Fruit fly (Drosophila melanogaster) whole organism, embryonic: ENCODE measurements around the gene Ugt303B3.

Source experiments
- Bgb ChIP-seq: fragments of 200-800 bp; sonication (Bioruptor generic); IDR thresholded peaks from 2 replicates; pipeline ENCODE4 v1.3.6; 2022; ENCODE audit warnings: missing biosample characterization, missing genetic modification characterization; ENCODE audit not compliant: partially characterized antibody
- CG15479 ChIP-seq: fragments of 200-800 bp; sonication (Bioruptor generic); optimal IDR thresholded peaks from 3 replicates; lab custom pipeline; 2019; ENCODE audit warnings: missing biosample characterization, mild to moderate bottlenecking, missing genetic modification characterization, moderate library complexity
- CG1602 ChIP-seq: fragments of 200-800 bp; sonication (Bioruptor generic); optimal IDR thresholded peaks from 3 replicates; lab custom pipeline; 2016; ENCODE audit warnings: missing biosample characterization, missing genetic modification characterization
- CG18764 ChIP-seq: fragments of 200-800 bp; sonication (Bioruptor generic); optimal IDR thresholded peaks from 3 replicates; lab custom pipeline; 2016; ENCODE audit warnings: missing biosample characterization, missing genetic modification characterization
- CG31365 ChIP-seq: fragments of 200-800 bp; sonication (Bioruptor generic); optimal IDR thresholded peaks from 2 replicates; lab custom pipeline; 2018; ENCODE audit warnings: missing biosample characterization, mild to moderate bottlenecking, missing genetic modification characterization
- CG31441 ChIP-seq: fragments of 200-800 bp; sonication (Bioruptor generic); IDR thresholded peaks from 2 replicates; pipeline ENCODE4 v1.3.6; 2022; ENCODE audit warnings: missing biosample characterization, missing genetic modification characterization
- CG7987 ChIP-seq: fragments of 200-800 bp; sonication (Bioruptor generic); optimal IDR thresholded peaks from 2 replicates; lab custom pipeline; 2018; ENCODE audit warnings: missing biosample characterization, mild to moderate bottlenecking, missing genetic modification characterization, moderate library complexity
- CG8290 ChIP-seq, 3 experiments: fragments of 200-800 bp; sonication (Bioruptor generic); optimal IDR thresholded peaks; 2 replicates each; lab custom pipeline; 2016 to 2019; ENCODE audit warnings: missing biosample characterization in 3 of 3, missing genetic modification characterization in 3 of 3, mild to moderate bottlenecking in 2 of 3, moderate library complexity in 1 of 3
- CG9817 ChIP-seq: fragments of 200-800 bp; sonication (Bioruptor generic); optimal IDR thresholded peaks from 2 replicates; lab custom pipeline; 2018; ENCODE audit warnings: missing biosample characterization, mild to moderate bottlenecking, missing genetic modification characterization, moderate library complexity
- CTCF ChIP-seq: fragments of 200-800 bp; sonication (Bioruptor generic); optimal IDR thresholded peaks from 2 replicates; lab custom pipeline; 2017; ENCODE audit warnings: missing biosample characterization, mild to moderate bottlenecking, missing genetic modification characterization, moderate library complexity
- D ChIP-seq, 2 experiments: fragments of 200-800 bp in 1 of 2; fragments of >200 bp in 1 of 2; sonication (Bioruptor generic) in 1 of 2; optimal IDR thresholded peaks; 2 replicates in 1 of 2; 3 replicates in 1 of 2; lab custom pipeline; 2017; ENCODE audit warnings: mild to moderate bottlenecking in 1 of 2, missing biosample characterization in 1 of 2, missing genetic modification characterization in 1 of 2, missing genetic modification reagents in 1 of 2
- D19A ChIP-seq: fragments of 200-800 bp; optimal IDR thresholded peaks from 3 replicates; lab custom pipeline; 2019; ENCODE audit warnings: missing biosample characterization, mild to moderate bottlenecking, missing genetic modification characterization, moderate library complexity
- Drgx ChIP-seq: fragments of 200-800 bp; sonication (Bioruptor generic); IDR thresholded peaks from 2 replicates; pipeline ENCODE4 v1.3.6; 2022; ENCODE audit warnings: missing biosample characterization, missing genetic modification characterization
- E2f2 ChIP-seq: fragments of 200-800 bp; sonication (Bioruptor generic); IDR thresholded peaks from 2 replicates; pipeline ENCODE4 v1.3.6; 2022; ENCODE audit warnings: missing biosample characterization, missing genetic modification characterization
- Ets65A ChIP-seq: fragments of 200-800 bp; sonication (Bioruptor generic); peaks from one replicate; lab custom pipeline; 2016; ENCODE audit warnings: missing biosample characterization, missing genetic modification characterization
- HHEX ChIP-seq: fragments of 200-800 bp; sonication (Bioruptor generic); optimal IDR thresholded peaks from 3 replicates; lab custom pipeline; 2017; ENCODE audit warnings: missing biosample characterization, mild to moderate bottlenecking, missing genetic modification characterization, missing genetic modification reagents
- HLH3B ChIP-seq: fragments of 200-800 bp; sonication (Bioruptor generic); IDR thresholded peaks from 2 replicates; pipeline ENCODE4 v1.3.6; 2022; ENCODE audit warnings: missing biosample characterization, missing genetic modification characterization
- HmgD ChIP-seq: fragments of 200-800 bp; sonication (Bioruptor generic); optimal IDR thresholded peaks from 3 replicates; lab custom pipeline; 2016; ENCODE audit warnings: missing biosample characterization, missing genetic modification characterization
- Hmx ChIP-seq: fragments of 200-800 bp; sonication (Bioruptor generic); optimal IDR thresholded peaks from 2 replicates; lab custom pipeline; 2016; ENCODE audit warnings: missing biosample characterization, missing genetic modification characterization
- Med ChIP-seq: fragments of 200-800 bp; sonication (Bioruptor generic); peaks from one replicate; lab custom pipeline; 2016; ENCODE audit warnings: missing biosample characterization, missing genetic modification characterization, mild to moderate bottlenecking, inconsistent platforms, moderate library complexity
- Meics ChIP-seq: fragments of 200-800 bp; sonication (Bioruptor generic); optimal IDR thresholded peaks from 2 replicates; lab custom pipeline; 2017; ENCODE audit warnings: missing biosample characterization, mild to moderate bottlenecking, missing genetic modification characterization
- Nf-YB ChIP-seq: fragments of 200-800 bp; sonication (Bioruptor generic); optimal IDR thresholded peaks from 3 replicates; lab custom pipeline; 2019; ENCODE audit warnings: missing biosample characterization, mild to moderate bottlenecking, missing genetic modification characterization, moderate library complexity
- NfI ChIP-seq: fragments of 200-800 bp; sonication (Bioruptor generic); optimal IDR thresholded peaks from 3 replicates; lab custom pipeline; 2018; ENCODE audit warnings: missing biosample characterization, mild to moderate bottlenecking, missing genetic modification characterization, moderate library complexity
- Ssrp ChIP-seq: fragments of 200-800 bp; sonication (Bioruptor generic); optimal IDR thresholded peaks from 2 replicates; lab custom pipeline; 2018; ENCODE audit warnings: missing biosample characterization, mild to moderate bottlenecking, missing genetic modification characterization, moderate library complexity
- TFAM ChIP-seq: fragments of 200-800 bp; sonication (Bioruptor generic); optimal IDR thresholded peaks from 2 replicates; lab custom pipeline; 2017; ENCODE audit warnings: missing biosample characterization, missing genetic modification characterization, inconsistent platforms
- Tbp ChIP-seq: fragments of >200 bp; optimal IDR thresholded peaks from 2 replicates; lab custom pipeline; 2018; ENCODE audit warnings: missing biosample characterization, missing genetic modification characterization
- Usf ChIP-seq: fragments of 200-800 bp; sonication (Bioruptor generic); optimal IDR thresholded peaks from 2 replicates; lab custom pipeline; 2017; ENCODE audit warnings: missing genotype, missing biosample characterization, missing genetic modification characterization
- ab ChIP-seq: fragments of 200-800 bp; sonication (Bioruptor generic); optimal IDR thresholded peaks from 2 replicates; lab custom pipeline; 2016; ENCODE audit warnings: missing biosample characterization, missing genetic modification characterization
- ara ChIP-seq: fragments of 200-800 bp; sonication (Bioruptor generic); IDR thresholded peaks from 2 replicates; pipeline ENCODE4 v1.3.6; 2022; ENCODE audit warnings: missing biosample characterization, missing genetic modification characterization
- bcd ChIP-seq: fragments of 200-800 bp; sonication (Bioruptor generic); optimal IDR thresholded peaks from 2 replicates; lab custom pipeline; 2017; ENCODE audit warnings: missing biosample characterization, mild to moderate bottlenecking, missing genetic modification characterization
- bsh ChIP-seq, 2 experiments: fragments of 200-800 bp; sonication (Bioruptor generic); optimal IDR thresholded peaks; 2 replicates each; lab custom pipeline; 2017 to 2018; ENCODE audit warnings: mild to moderate bottlenecking in 2 of 2, missing biosample characterization in 2 of 2, missing genetic modification characterization in 2 of 2, moderate library complexity in 1 of 2
- chm ChIP-seq: fragments of 200-800 bp; sonication (Bioruptor generic); IDR thresholded peaks from 2 replicates; pipeline ENCODE4 v1.3.6; 2022; ENCODE audit warnings: missing biosample characterization, missing genetic modification characterization
- corto ChIP-seq: fragments of 200-800 bp; sonication (Bioruptor generic); optimal IDR thresholded peaks from 2 replicates; lab custom pipeline; 2016; ENCODE audit warnings: missing biosample characterization, mild to moderate bottlenecking, missing genetic modification characterization, moderate library complexity
- hbn ChIP-seq: fragments of 200-800 bp; sonication (Bioruptor generic); IDR thresholded peaks from 2 replicates; pipeline ENCODE4 v1.3.6; 2022; ENCODE audit warnings: missing biosample characterization, missing genetic modification characterization; ENCODE audit not compliant: partially characterized antibody
- lbe ChIP-seq: fragments of 200-800 bp; sonication (Bioruptor generic); optimal IDR thresholded peaks from 2 replicates; lab custom pipeline; 2016; ENCODE audit warnings: missing biosample characterization, mild to moderate bottlenecking, missing genetic modification characterization
- nom ChIP-seq: fragments of 200-800 bp; sonication (Bioruptor generic); optimal IDR thresholded peaks from 2 replicates; lab custom pipeline; 2017; ENCODE audit warnings: missing biosample characterization, missing genetic modification characterization, mild to moderate bottlenecking, moderate library complexity, missing genetic modification reagents
- pfk ChIP-seq: fragments of 200-800 bp; sonication (Bioruptor generic); optimal IDR thresholded peaks from 2 replicates; lab custom pipeline; 2018; ENCODE audit warnings: missing biosample characterization, mild to moderate bottlenecking, missing genetic modification characterization, moderate library complexity
- phol ChIP-seq: fragments of 200-800 bp; sonication (Bioruptor generic); optimal IDR thresholded peaks from 3 replicates; lab custom pipeline; 2018; ENCODE audit warnings: missing biosample characterization, mild to moderate bottlenecking, missing genetic modification characterization, moderate library complexity
- prd ChIP-seq, 3 experiments: fragments of >200 bp in 2 of 3; fragments of 200-800 bp in 1 of 3; sonication (Bioruptor generic) in 1 of 3; optimal IDR thresholded peaks in 2 of 3; IDR thresholded peaks in 1 of 3; 2 replicates in 2 of 3; 3 replicates in 1 of 3; pipeline versions ENCODE4 v1.3.6 to Lab custom; 2017 to 2022; ENCODE audit warnings: missing biosample characterization in 1 of 3, missing genetic modification characterization in 1 of 3
- scrt ChIP-seq: fragments of 200-800 bp; sonication (Bioruptor generic); optimal IDR thresholded peaks from 2 replicates; lab custom pipeline; 2018; ENCODE audit warnings: missing biosample characterization, mild to moderate bottlenecking, missing genetic modification characterization, moderate library complexity
- shn ChIP-seq: fragments of 200-800 bp; sonication (Bioruptor generic); optimal IDR thresholded peaks from 3 replicates; lab custom pipeline; 2016; ENCODE audit warnings: missing biosample characterization, missing genetic modification characterization
- sqz ChIP-seq: fragments of 200-800 bp; sonication (Bioruptor generic); optimal IDR thresholded peaks from 3 replicates; lab custom pipeline; 2018; ENCODE audit warnings: missing biosample characterization, mild to moderate bottlenecking, missing genetic modification characterization
- sr ChIP-seq: fragments of 200-800 bp; sonication (Bioruptor generic); IDR thresholded peaks from 3 replicates; pipeline ENCODE4 v1.3.6; 2022; ENCODE audit warnings: missing biosample characterization, missing genetic modification characterization
- zfh2 ChIP-seq: fragments of 200-800 bp; sonication (Bioruptor generic); optimal IDR thresholded peaks from 2 replicates; lab custom pipeline; 2016; ENCODE audit warnings: missing biosample characterization, missing genetic modification characterization

Ugt303B3 gene

DNA sequence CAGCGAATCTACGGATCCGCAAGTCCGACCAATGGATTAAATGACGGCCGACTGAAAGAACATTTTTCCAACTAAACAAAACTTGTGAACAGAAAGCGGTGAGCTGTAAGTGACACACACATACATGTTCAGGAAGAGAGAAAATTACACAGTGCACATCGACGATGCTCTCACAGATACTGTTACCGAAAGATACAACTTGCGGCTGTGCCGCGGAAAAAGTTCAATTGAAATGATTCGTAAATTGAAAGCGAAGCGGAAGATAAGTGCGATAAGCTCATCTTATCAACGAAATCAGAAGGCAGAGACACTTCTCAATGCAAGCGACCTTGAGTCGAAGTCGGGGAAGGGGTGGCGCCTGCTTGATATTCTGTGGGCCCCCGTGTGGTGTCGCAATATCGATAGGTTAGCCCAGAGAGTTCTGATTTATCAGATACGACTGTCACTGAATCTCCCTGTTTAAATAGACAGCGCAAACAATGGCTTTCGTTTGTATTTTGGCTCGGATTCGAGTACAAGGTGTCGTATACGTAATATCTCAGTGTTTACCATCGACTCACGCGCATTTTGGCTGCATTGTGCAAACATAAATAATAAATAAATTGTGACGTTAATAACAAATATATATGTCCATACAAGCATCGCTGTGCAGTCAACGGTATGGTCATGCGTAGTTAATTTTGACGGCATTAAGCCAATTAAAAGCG lies 15.0 kb downstream of the Ugt303B3 start, which contains the start of gene Irk2:
Irk2 (minus strand) TSS at position 51 of the 707 bp plus-strand sequence.
- TF ChIP-seq Meics (GFP tag; lab: Kevin White, UChicago) (no peak), zfh2 (GFP tag; lab: Kevin White, UChicago) (no peak), prd (optimal IDR thresholded peaks at IDR 0.05; lab: Kevin White, UChicago) (no peak), prd (GFP tag; IDR thresholded peaks at IDR 0.05; lab: Robert Waterston, UW) (no peak), Ets65A (GFP tag; lab: Kevin White, UChicago) (peak; percentile 68), Med (GFP tag; lab: Kevin White, UChicago) (no peak)

DNA sequence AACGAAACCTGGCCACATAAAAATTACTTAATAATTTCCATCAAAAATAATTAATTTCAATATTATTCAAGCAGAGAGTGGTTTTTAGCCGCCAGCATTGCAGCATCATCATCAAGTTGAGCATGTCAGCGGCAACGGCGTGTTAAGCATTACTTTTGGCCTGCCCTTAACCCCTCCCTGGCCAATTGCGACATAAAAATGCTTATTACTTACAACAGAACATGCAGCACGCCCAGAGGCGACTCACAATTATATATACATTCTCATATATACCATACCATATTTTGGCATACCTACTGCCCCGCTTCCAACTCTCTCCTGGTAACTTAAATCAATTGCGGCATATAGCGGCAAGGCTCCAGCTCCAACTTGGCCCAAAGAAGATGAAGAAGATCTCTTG lies 23.2 kb downstream of the Ugt303B3 start:
- TF ChIP-seq Hmx (GFP tag; lab: Kevin White, UChicago), result no peak
- TF ChIP-seq shn (GFP tag; lab: Kevin White, UChicago), result no peak
- no peak for TF ChIP-seq TFAM (GFP tag; lab: Kevin White, UChicago)
- no peak for TF ChIP-seq bcd (GFP tag; lab: Kevin White, UChicago)
- TF ChIP-seq HHEX, result no peak
- TF ChIP-seq Ssrp (tag; lab: Kevin White, UChicago), result no peak
- no peak for TF ChIP-seq bsh (GFP tag; optimal IDR thresholded peaks at IDR 0.05; lab: Kevin White, UChicago)
- no peak for TF ChIP-seq HmgD (GFP tag; lab: Kevin White, UChicago)
- TF ChIP-seq chm, result no peak
- no peak for TF ChIP-seq sr (GFP tag; lab: Robert Waterston, UW)
- TF ChIP-seq scrt (GFP tag; lab: Kevin White, UChicago), result no peak
- TF ChIP-seq CG8290 (GFP tag; optimal IDR thresholded peaks at IDR 0.05; lab: Kevin White, UChicago), result no peak
- TF ChIP-seq CG8290 (tag; optimal IDR thresholded peaks at IDR 0.05; lab: Kevin White, UChicago), result no peak
- no peak for TF ChIP-seq Bgb
- no peak for TF ChIP-seq ara (GFP tag; lab: Robert Waterston, UW)
- TF ChIP-seq NfI (GFP tag; lab: Kevin White, UChicago), result no peak
- no peak for TF ChIP-seq ab (GFP tag; lab: Kevin White, UChicago)
- TF ChIP-seq D19A (tag; lab: Kevin White, UChicago), result no peak
- no peak for TF ChIP-seq E2f2 (GFP tag; lab: Robert Waterston, UW)

DNA sequence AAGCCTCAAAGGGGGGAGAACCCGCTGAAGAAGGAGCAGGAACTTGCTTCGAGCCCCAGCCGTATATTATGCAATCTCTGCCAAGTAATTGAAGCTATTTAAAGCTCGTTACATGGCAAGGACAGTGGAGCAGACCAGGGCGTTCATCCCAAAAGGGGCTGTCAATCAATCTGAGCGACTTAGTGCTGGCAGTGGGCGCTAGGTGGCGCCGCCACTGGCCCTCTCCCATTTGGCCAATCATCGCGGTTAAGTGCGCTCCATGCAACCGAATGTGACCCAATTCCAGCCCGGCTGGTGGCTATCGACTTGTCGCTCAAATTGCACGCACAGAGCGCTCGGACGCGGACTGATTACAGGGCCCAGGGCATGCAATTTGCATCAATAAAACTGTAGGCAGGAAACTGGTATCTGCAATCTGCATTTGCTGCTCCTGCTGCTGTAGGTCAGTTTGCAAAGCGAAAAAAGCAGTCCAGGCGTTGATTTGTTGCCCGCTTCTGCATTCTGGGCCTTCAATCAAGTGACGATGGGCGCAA lies 25.1 kb downstream of the Ugt303B3 start:
- peak; percentile 70 for TF ChIP-seq CTCF (GFP tag; lab: Kevin White, UChicago)
- TF ChIP-seq phol (tag; lab: Kevin White, UChicago), result no peak

DNA sequence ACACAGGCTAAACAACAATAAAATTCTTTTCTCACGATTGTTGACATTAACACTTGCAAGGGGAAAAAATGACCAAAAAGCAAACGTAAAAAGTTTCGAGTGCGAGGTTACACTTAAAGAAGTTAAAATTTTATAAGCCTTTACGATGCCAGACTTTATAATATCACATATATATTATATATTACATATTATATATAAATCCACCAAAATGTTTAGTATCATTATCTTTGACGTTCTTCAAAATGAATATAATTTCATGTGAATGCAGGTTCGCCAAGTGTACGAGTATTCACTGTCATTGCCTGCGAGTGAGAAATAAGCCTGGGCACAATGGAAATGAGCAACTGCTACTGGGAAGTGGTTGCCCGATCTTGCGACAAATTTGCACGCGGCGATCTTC lies 26.3 kb downstream of the Ugt303B3 start:
- no peak for TF ChIP-seq ara (GFP tag; lab: Robert Waterston, UW)
- peak; percentile 36 for TF ChIP-seq nom (GFP tag; lab: Kevin White, UChicago)
- no peak for TF ChIP-seq Nf-YB (GFP tag; lab: Kevin White, UChicago)
- no peak for TF ChIP-seq Tbp (GFP tag; lab: Kevin White, UChicago)
- TF ChIP-seq D (optimal IDR thresholded peaks at IDR 0.05; lab: Kevin White, UChicago), result no peak
- no peak for TF ChIP-seq D (GFP tag; optimal IDR thresholded peaks at IDR 0.05; lab: Kevin White, UChicago)
- no peak for TF ChIP-seq CG18764 (GFP tag; lab: Kevin White, UChicago)
- peak; percentile 65 for TF ChIP-seq corto (GFP tag; lab: Kevin White, UChicago)
- TF ChIP-seq lbe (GFP tag; lab: Kevin White, UChicago), result peak; percentile 83
- TF ChIP-seq Drgx (GFP tag; lab: Robert Waterston, UW), result 0 out of 2 replicates have a peak, but pooled peaks have one; percentile 10
- TF ChIP-seq CG9817, result no peak
- no peak for TF ChIP-seq CG15479 (GFP tag; lab: Kevin White, UChicago)
- TF ChIP-seq pfk, result no peak
- no peak for TF ChIP-seq CG1602 (GFP tag; lab: Kevin White, UChicago)
- TF ChIP-seq CG31365 (tag; lab: Kevin White, UChicago), result no peak
- no peak for TF ChIP-seq CG31441 (GFP tag; lab: Robert Waterston, UW)
- TF ChIP-seq CG7987 (GFP tag; lab: Kevin White, UChicago), result no peak
- TF ChIP-seq Usf (GFP tag; lab: Kevin White, UChicago), result no peak
- TF ChIP-seq hbn (GFP tag; lab: Robert Waterston, UW), result no peak
- TF ChIP-seq sqz, result no peak
- TF ChIP-seq HLH3B, result 0 out of 2 replicates have a peak, but pooled peaks have one; percentile 5
